Fruit fly (Drosophila melanogaster) whole organism: ENCODE results near the gene CG42833.

Experiments used
- CG8478 ChIP-seq: fragments of >200 bp; optimal IDR thresholded peaks from 2 replicates; lab custom pipeline; 2018; ENCODE audit warnings: inconsistent platforms
- Dll ChIP-seq: fragments of >200 bp; optimal IDR thresholded peaks from 2 replicates; lab custom pipeline; 2017
- EcR ChIP-seq, 2 experiments: fragments of >200 bp; optimal IDR thresholded peaks; 2 replicates each; lab custom pipeline; 2017; ENCODE audit warnings: missing biosample characterization in 2 of 2, missing genetic modification characterization in 2 of 2, missing genetic modification reagents in 2 of 2
- pan ChIP-seq: fragments of >200 bp; optimal IDR thresholded peaks from 2 replicates; lab custom pipeline; 2017
- psq ChIP-seq: fragments of >200 bp; optimal IDR thresholded peaks from 2 replicates; lab custom pipeline; 2017
- usp ChIP-seq: fragments of >200 bp; optimal IDR thresholded peaks from 2 replicates; lab custom pipeline; 2017; ENCODE audit warnings: missing biosample characterization, missing genetic modification characterization, mixed read lengths

Gene CG42833

DNA sequence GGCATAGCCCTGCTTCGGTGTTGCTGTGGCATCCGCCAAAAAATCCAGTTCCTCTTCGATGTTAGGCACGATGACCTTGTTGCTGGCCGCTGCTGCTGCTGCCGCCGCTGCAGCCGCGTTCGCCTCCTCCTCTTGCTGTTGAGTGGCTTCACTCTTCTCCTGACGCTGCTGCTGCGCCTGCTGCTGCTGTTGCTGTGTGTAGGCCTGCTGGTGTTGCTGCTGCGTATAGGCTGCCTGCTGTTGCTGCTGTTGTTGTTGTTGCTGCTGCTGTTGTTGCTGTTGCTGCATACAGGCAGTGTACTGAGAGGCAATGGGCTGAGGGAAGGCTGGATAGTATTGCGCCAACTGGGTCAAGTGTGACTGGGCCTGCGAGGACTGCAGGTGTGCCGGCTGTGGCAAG is 37.3 kb downstream of the CG42833 start:
- TF ChIP-seq usp, result no peak

DNA sequence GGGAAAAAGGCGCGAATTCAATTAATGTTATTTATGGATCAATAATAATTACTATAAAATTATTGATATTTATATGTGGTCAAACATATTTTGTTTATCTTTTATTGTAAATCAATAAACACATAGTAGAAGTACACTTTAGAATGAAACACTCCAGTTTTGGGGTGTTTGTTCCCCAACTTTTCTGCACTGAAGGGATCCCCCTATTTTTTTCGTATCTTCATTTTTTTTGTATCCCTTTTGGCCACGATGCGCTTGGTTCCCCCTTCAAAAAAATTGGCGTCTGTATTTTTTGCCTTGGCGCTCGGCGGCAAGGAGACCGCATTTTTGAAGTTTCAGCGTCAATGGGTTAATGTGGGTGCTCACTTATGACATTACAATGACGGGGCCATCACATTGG is 40.9 kb downstream of the CG42833 start, which contains the start of gene Clc:
Gene Clc, plus strand, starts transcription at position 301 of the 400 bp plus-strand sequence.
- TF ChIP-seq Dll (lab: Kevin White, UChicago) (no peak), pan (no peak), CG8478 (lab: Kevin White, UChicago) (no peak), EcR (GFP tag; optimal IDR thresholded peaks at IDR 0.05; lab: Kevin White, UChicago) (no peak), usp (no peak), psq (no peak)

DNA sequence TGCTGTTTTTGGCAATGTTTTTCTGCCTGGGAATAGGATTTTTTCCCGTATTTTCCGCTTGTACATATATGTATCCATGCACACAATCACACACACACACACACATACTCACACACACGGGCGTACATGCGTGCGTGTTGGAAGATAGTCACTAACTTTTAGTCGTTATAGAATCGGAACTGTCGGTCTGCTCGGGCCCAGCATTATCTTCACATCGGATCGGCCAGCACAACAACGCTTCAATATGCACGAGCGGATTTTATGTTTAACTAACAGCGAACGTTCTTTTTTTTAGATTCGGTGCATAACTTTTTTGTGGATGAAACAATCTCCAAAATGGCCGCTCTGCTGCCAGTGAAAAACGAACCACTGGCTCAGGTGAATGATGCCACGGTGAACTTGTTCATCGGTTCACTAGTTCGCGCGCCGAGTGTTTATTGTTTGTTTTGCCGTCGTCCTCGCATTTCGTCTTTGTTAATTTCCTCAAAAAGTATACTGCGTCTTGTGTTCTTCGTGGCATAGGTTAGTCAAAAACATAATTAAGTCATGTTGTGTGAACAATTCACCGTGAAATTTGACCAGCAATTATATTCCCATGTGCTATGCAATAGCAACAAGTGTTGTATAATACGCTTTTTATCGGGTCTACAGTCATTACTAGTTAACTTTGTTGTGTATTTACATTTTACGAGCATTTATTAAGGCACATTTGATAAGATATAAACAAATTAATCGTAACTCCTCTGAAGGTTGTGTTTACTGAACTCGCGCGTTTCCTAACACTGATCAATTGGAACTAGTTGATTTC is 41.5 kb downstream of the CG42833 start, which contains the start of the genes CG6951 and CG17233:
Gene CG6951, plus strand, starts transcription at position 105 of the 808 bp plus-strand sequence.
Gene CG17233, minus strand, starts transcription at position 741 of the 808 bp plus-strand sequence.
- no peak for TF ChIP-seq pan
- TF ChIP-seq psq, result no peak
- no peak for TF ChIP-seq CG8478 (lab: Kevin White, UChicago)
- no peak for TF ChIP-seq Dll (lab: Kevin White, UChicago)

DNA sequence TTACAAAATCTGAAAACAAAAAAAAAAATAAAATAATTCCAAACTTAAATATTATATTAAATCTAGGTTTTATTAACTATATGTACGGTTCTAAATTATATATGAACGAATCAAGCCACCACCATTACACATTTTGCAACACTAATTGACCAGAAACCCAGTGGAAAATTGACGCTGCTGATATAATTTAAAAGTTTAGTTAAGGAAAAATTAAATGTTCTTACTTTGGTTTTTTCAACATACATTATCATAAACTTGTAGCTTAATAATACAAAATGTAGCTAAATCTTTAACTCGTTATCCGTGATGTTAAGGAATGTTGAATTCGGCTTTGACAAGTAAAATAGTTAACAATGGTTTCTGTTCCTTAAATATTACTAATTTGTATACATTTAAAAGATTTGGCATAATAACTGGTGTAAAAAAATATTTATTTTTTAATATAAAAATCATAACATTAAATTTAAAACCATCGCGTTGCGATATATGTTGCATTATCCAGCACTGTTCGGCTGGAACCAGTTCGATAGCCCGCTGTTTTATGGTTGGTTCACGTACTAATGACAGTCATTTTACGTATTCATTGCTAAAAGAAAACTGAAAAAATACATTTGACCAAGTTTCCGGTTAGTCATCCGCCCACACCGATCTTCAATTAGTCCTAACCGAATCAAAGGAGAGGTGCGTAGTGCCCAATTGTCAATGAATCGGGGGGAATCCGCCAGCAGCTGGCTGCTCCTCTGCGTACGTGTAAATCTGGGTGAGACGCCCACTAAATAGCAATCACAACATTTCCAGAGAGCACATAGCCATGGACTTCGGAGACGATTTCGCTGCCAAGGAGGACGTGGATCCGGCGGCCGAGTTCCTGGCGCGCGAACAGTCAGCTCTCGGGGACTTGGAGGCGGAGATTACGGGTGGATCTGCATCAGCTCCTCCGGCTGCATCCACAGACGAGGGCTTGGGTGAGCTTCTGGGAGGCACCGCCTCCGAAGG is 42.4 kb downstream of the CG42833 start:
- TF ChIP-seq usp, result no peak
- TF ChIP-seq EcR (GFP tag; optimal IDR thresholded peaks at IDR 0.05; lab: Kevin White, UChicago), result no peak
- TF ChIP-seq Dll (lab: Kevin White, UChicago), result no peak

DNA sequence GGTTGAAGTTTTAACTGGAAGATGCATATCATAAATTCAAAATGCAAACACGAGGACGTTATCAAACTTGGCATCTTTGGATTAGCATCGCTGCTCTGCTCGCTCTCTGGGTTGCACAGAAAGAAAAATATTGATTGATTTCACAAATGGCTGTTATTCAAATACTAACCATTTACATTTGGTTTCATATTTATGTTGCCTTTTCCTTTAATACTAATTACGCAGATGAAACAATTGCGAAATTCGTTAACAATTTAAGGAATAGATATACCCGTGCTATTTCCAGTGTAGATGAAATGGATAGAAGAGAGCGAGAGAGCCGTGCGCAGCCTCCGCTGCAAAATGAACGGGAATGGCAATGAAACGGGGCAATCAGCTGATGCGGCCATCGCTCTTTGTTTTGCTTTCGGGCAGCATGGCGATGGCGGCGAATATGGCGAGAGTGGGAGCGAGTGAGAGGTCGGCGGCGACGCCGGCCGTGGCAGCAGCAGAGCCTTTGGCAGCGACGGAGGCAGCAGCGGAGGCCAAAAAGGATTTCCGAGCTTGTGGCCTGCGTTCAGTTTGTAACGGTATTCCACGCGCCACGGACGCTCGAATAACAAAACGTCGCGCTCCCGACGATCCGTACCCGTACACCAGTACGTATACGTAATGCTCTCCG is 47.8 kb downstream of the CG42833 start, which contains the start of gene rdgC:
Gene rdgC, plus strand, starts transcription at position 568 of the 661 bp plus-strand sequence.
- TF ChIP-seq EcR (GFP tag; optimal IDR thresholded peaks at IDR 0.05; lab: Kevin White, UChicago), result no peak
- TF ChIP-seq pan, result no peak
- no peak for TF ChIP-seq psq
- TF ChIP-seq CG8478 (lab: Kevin White, UChicago), result no peak
- TF ChIP-seq usp, result no peak
- TF ChIP-seq Dll (lab: Kevin White, UChicago), result no peak
